Fruit fly (Drosophila melanogaster) whole organism, embryonic: ENCODE data around the gene CG46434.

ENCODE experiments used
- ATbp ChIP-seq: fragments of 200-800 bp; sonication (Bioruptor generic); optimal IDR thresholded peaks from 2 replicates; lab custom pipeline; 2017; ENCODE audit warnings: missing biosample characterization, mild to moderate bottlenecking, missing genetic modification characterization, missing genetic modification reagents
- Antp ChIP-seq: fragments of 200-800 bp; sonication (Bioruptor generic); optimal IDR thresholded peaks from 3 replicates; lab custom pipeline; 2016; ENCODE audit warnings: missing biosample characterization, missing genetic modification characterization
- Asciz ChIP-seq: fragments of 200-800 bp; sonication (Bioruptor generic); optimal IDR thresholded peaks from 2 replicates; lab custom pipeline; 2017; ENCODE audit warnings: missing biosample characterization, mild to moderate bottlenecking, missing genetic modification characterization, missing genetic modification reagents
- Atf3 ChIP-seq: fragments of 200-800 bp; sonication (Bioruptor generic); optimal IDR thresholded peaks from 3 replicates; lab custom pipeline; 2016; ENCODE audit warnings: missing biosample characterization, missing genetic modification characterization
- B-H2 ChIP-seq: fragments of 200-800 bp; sonication (Bioruptor generic); optimal IDR thresholded peaks from 2 replicates; lab custom pipeline; 2018; ENCODE audit warnings: missing biosample characterization, mild to moderate bottlenecking, missing genetic modification characterization
- Bdp1 ChIP-seq: fragments of 200-800 bp; sonication (Bioruptor generic); optimal IDR thresholded peaks from 3 replicates; lab custom pipeline; 2016; ENCODE audit warnings: missing biosample characterization, missing genetic modification characterization
- CG10431 ChIP-seq: fragments of 200-800 bp; sonication (Bioruptor generic); optimal IDR thresholded peaks from 3 replicates; lab custom pipeline; 2018; ENCODE audit warnings: missing biosample characterization, mild to moderate bottlenecking, missing genetic modification characterization
- CG10565 ChIP-seq: fragments of 200-800 bp; sonication (Bioruptor generic); optimal IDR thresholded peaks from 3 replicates; lab custom pipeline; 2016; ENCODE audit warnings: missing biosample characterization, mild to moderate bottlenecking, missing genetic modification characterization
- CG10979 ChIP-seq: fragments of 200-800 bp; sonication (Bioruptor generic); optimal IDR thresholded peaks from 2 replicates; lab custom pipeline; 2018; ENCODE audit warnings: missing biosample characterization, mild to moderate bottlenecking, missing genetic modification characterization, moderate library complexity
- CG11398 ChIP-seq: fragments of 200-800 bp; sonication (Bioruptor generic); optimal IDR thresholded peaks from 2 replicates; lab custom pipeline; 2016; ENCODE audit warnings: missing biosample characterization, missing genetic modification characterization
- CG13296 ChIP-seq: fragments of 200-800 bp; sonication (Bioruptor generic); optimal IDR thresholded peaks from 3 replicates; lab custom pipeline; 2018; ENCODE audit warnings: missing biosample characterization, mild to moderate bottlenecking, missing genetic modification characterization
- CG13424 ChIP-seq: fragments of 200-800 bp; sonication (Bioruptor generic); optimal IDR thresholded peaks from 2 replicates; lab custom pipeline; 2019; ENCODE audit warnings: missing biosample characterization, mild to moderate bottlenecking, missing genetic modification characterization, moderate library complexity
- CG15514 ChIP-seq: fragments of 200-800 bp; sonication (Bioruptor generic); optimal IDR thresholded peaks from 3 replicates; lab custom pipeline; 2017; ENCODE audit warnings: missing biosample characterization, missing genetic modification characterization, mild to moderate bottlenecking, moderate library complexity, missing genetic modification reagents
- CG1647 ChIP-seq: fragments of 200-800 bp; sonication (Bioruptor generic); optimal IDR thresholded peaks from 3 replicates; lab custom pipeline; 2016; ENCODE audit warnings: missing biosample characterization, missing genetic modification characterization
- CG3065 ChIP-seq: fragments of 200-800 bp; sonication (Bioruptor generic); optimal IDR thresholded peaks from 2 replicates; lab custom pipeline; 2016; ENCODE audit warnings: missing biosample characterization, missing genetic modification characterization
- CG42726 ChIP-seq: fragments of 200-800 bp; sonication (Bioruptor generic); IDR thresholded peaks from 2 replicates; pipeline ENCODE4 v1.3.6; 2022; ENCODE audit warnings: missing biosample characterization, missing genetic modification characterization; ENCODE audit not compliant: partially characterized antibody
- CG4328 ChIP-seq: fragments of 200-800 bp; sonication (Bioruptor generic); optimal IDR thresholded peaks from 3 replicates; lab custom pipeline; 2017; ENCODE audit warnings: missing biosample characterization, missing genetic modification reagents, missing genetic modification characterization
- CG4360 ChIP-seq: fragments of 200-800 bp; sonication (Bioruptor generic); IDR thresholded peaks from 2 replicates; pipeline ENCODE4 v1.3.6; 2022; ENCODE audit warnings: missing biosample characterization, missing genetic modification characterization
- CG5180 ChIP-seq: fragments of 200-800 bp; sonication (Bioruptor generic); optimal IDR thresholded peaks from 3 replicates; lab custom pipeline; 2017; ENCODE audit warnings: missing biosample characterization, missing genetic modification characterization, mild to moderate bottlenecking, moderate library complexity, missing genetic modification reagents
- CG7372 ChIP-seq: fragments of 200-800 bp; sonication (Bioruptor generic); IDR thresholded peaks from 2 replicates; pipeline ENCODE4 v1.3.6; 2022; ENCODE audit warnings: missing biosample characterization, missing genetic modification characterization
- CG9609 ChIP-seq: fragments of 200-800 bp; sonication (Bioruptor generic); optimal IDR thresholded peaks from 3 replicates; lab custom pipeline; 2016; ENCODE audit warnings: missing biosample characterization, missing genetic modification characterization
- D19A ChIP-seq: fragments of 200-800 bp; optimal IDR thresholded peaks from 3 replicates; lab custom pipeline; 2019; ENCODE audit warnings: missing biosample characterization, mild to moderate bottlenecking, missing genetic modification characterization, moderate library complexity
- Doc2 ChIP-seq: fragments of 200-800 bp; sonication (Bioruptor generic); IDR thresholded peaks from 2 replicates; pipeline ENCODE4 v1.3.6; 2022; ENCODE audit warnings: missing biosample characterization, missing genetic modification characterization
- Gug ChIP-seq: fragments of 200-800 bp; sonication (Bioruptor generic); IDR thresholded peaks from 4 replicates; pipeline ENCODE4 v1.3.6; 2022; ENCODE audit warnings: missing biosample characterization, missing genetic modification characterization
- HLHmδ ChIP-seq: fragments of 200-800 bp; sonication (Bioruptor generic); optimal IDR thresholded peaks from 2 replicates; lab custom pipeline; 2018; ENCODE audit warnings: missing biosample characterization, mild to moderate bottlenecking, missing genetic modification characterization, moderate library complexity
- Hr39 ChIP-seq: fragments of >200 bp; optimal IDR thresholded peaks from 2 replicates; lab custom pipeline; 2017
- Hr78 ChIP-seq, 2 experiments: fragments of 200-800 bp in 1 of 2; fragments of >200 bp in 1 of 2; sonication (Bioruptor generic) in 1 of 2; optimal IDR thresholded peaks; 2 replicates each; lab custom pipeline; 2017 to 2019; ENCODE audit warnings: missing biosample characterization in 2 of 2, missing genetic modification characterization in 2 of 2, mild to moderate bottlenecking in 1 of 2, moderate library complexity in 1 of 2
- Hsf ChIP-seq: fragments of 200-800 bp; sonication (Bioruptor generic); optimal IDR thresholded peaks from 3 replicates; lab custom pipeline; 2016; ENCODE audit warnings: missing biosample characterization, missing genetic modification characterization
- Meics ChIP-seq: fragments of 200-800 bp; sonication (Bioruptor generic); optimal IDR thresholded peaks from 2 replicates; lab custom pipeline; 2017; ENCODE audit warnings: missing biosample characterization, mild to moderate bottlenecking, missing genetic modification characterization
- NFAT ChIP-seq: fragments of 200-800 bp; sonication (Bioruptor generic); IDR thresholded peaks from 2 replicates; pipeline ENCODE4 v1.3.6; 2022; ENCODE audit warnings: missing biosample characterization, missing genetic modification characterization
- Nf-YB ChIP-seq: fragments of 200-800 bp; sonication (Bioruptor generic); optimal IDR thresholded peaks from 3 replicates; lab custom pipeline; 2019; ENCODE audit warnings: missing biosample characterization, mild to moderate bottlenecking, missing genetic modification characterization, moderate library complexity
- Oli ChIP-seq: fragments of 200-800 bp; sonication (Bioruptor generic); optimal IDR thresholded peaks from 2 replicates; lab custom pipeline; 2018; ENCODE audit warnings: missing biosample characterization, mild to moderate bottlenecking, missing genetic modification characterization, moderate library complexity
- Poxn ChIP-seq: fragments of 200-800 bp; sonication (Bioruptor generic); IDR thresholded peaks from 2 replicates; pipeline ENCODE4 v1.3.6; 2022; ENCODE audit warnings: missing biosample characterization, missing genetic modification characterization
- Rfx ChIP-seq: fragments of 200-800 bp; sonication (Bioruptor generic); IDR thresholded peaks from 2 replicates; pipeline ENCODE4 v1.3.6; 2022; ENCODE audit warnings: missing biosample characterization, missing genetic modification characterization
- Rx ChIP-seq: fragments of 200-800 bp; sonication (Bioruptor generic); IDR thresholded peaks from 2 replicates; pipeline ENCODE4 v1.3.6; 2022; ENCODE audit warnings: missing biosample characterization, missing genetic modification characterization
- Sry-β ChIP-seq: fragments of 200-800 bp; sonication (Bioruptor generic); optimal IDR thresholded peaks from 2 replicates; lab custom pipeline; 2018; ENCODE audit warnings: missing biosample characterization, mild to moderate bottlenecking, missing genetic modification characterization, moderate library complexity
- Ssrp ChIP-seq: fragments of 200-800 bp; sonication (Bioruptor generic); optimal IDR thresholded peaks from 2 replicates; lab custom pipeline; 2018; ENCODE audit warnings: missing biosample characterization, mild to moderate bottlenecking, missing genetic modification characterization, moderate library complexity
- aop ChIP-seq: fragments of 200-800 bp; sonication (Bioruptor generic); IDR thresholded peaks from 2 replicates; pipeline ENCODE4 v1.3.6; 2022; ENCODE audit warnings: missing biosample characterization, missing genetic modification characterization
- ara ChIP-seq: fragments of 200-800 bp; sonication (Bioruptor generic); IDR thresholded peaks from 2 replicates; pipeline ENCODE4 v1.3.6; 2022; ENCODE audit warnings: missing biosample characterization, missing genetic modification characterization
- corto ChIP-seq: fragments of 200-800 bp; sonication (Bioruptor generic); optimal IDR thresholded peaks from 2 replicates; lab custom pipeline; 2016; ENCODE audit warnings: missing biosample characterization, mild to moderate bottlenecking, missing genetic modification characterization, moderate library complexity
- dan ChIP-seq: fragments of 200-800 bp; sonication (Bioruptor generic); IDR thresholded peaks from 2 replicates; pipeline ENCODE4 v1.3.6; 2022; ENCODE audit warnings: missing biosample characterization, missing genetic modification characterization
- disco-r ChIP-seq: fragments of 200-800 bp; sonication (Bioruptor generic); optimal IDR thresholded peaks from 2 replicates; lab custom pipeline; 2016; ENCODE audit warnings: missing biosample characterization, missing genetic modification characterization
- dm ChIP-seq: fragments of 200-800 bp; sonication (Bioruptor generic); optimal IDR thresholded peaks from 3 replicates; lab custom pipeline; 2016; ENCODE audit warnings: missing biosample characterization, missing genetic modification characterization
- emc ChIP-seq: fragments of 200-800 bp; sonication (Bioruptor generic); optimal IDR thresholded peaks from 2 replicates; lab custom pipeline; 2016; ENCODE audit warnings: missing biosample characterization, missing genetic modification characterization
- ems ChIP-seq: fragments of 200-800 bp; sonication (Bioruptor generic); optimal IDR thresholded peaks from 3 replicates; lab custom pipeline; 2016; ENCODE audit warnings: missing biosample characterization, missing genetic modification characterization
- eyg ChIP-seq: fragments of 200-800 bp; sonication (Bioruptor generic); optimal IDR thresholded peaks from 3 replicates; lab custom pipeline; 2016; ENCODE audit warnings: missing biosample characterization, missing genetic modification characterization
- klu ChIP-seq: fragments of 200-800 bp; sonication (Bioruptor generic); IDR thresholded peaks from 2 replicates; pipeline ENCODE4 v1.3.6; 2022; ENCODE audit warnings: missing biosample characterization, missing genetic modification characterization
- pfk ChIP-seq: fragments of 200-800 bp; sonication (Bioruptor generic); optimal IDR thresholded peaks from 2 replicates; lab custom pipeline; 2018; ENCODE audit warnings: missing biosample characterization, mild to moderate bottlenecking, missing genetic modification characterization, moderate library complexity
- sens-2 ChIP-seq: fragments of 200-800 bp; sonication (Bioruptor generic); IDR thresholded peaks from 2 replicates; pipeline ENCODE4 v1.3.6; 2022; ENCODE audit warnings: missing biosample characterization, missing genetic modification characterization
- ssp ChIP-seq: fragments of 200-800 bp; sonication (Bioruptor generic); IDR thresholded peaks from 2 replicates; pipeline ENCODE4 v1.3.6; 2022; ENCODE audit warnings: missing biosample characterization, missing genetic modification characterization
- twi ChIP-seq: fragments of 200-800 bp; optimal IDR thresholded peaks from 2 replicates; lab custom pipeline; 2019; ENCODE audit warnings: missing biosample characterization, mild to moderate bottlenecking, missing genetic modification characterization, moderate library complexity
- zfh2 ChIP-seq: fragments of 200-800 bp; sonication (Bioruptor generic); optimal IDR thresholded peaks from 2 replicates; lab custom pipeline; 2016; ENCODE audit warnings: missing biosample characterization, missing genetic modification characterization

The CG46434 gene

dm6 chr3L:19585979-19586378 is 42.0 kb upstream of the CG46434 start, which contains the start of the genes CG9231 and CG9330 (continued):
- TF ChIP-seq Poxn (GFP tag; lab: Robert Waterston, UW) (no peak), Hsf (GFP tag; lab: Kevin White, UChicago) (peak; percentile 24), CG11398 (GFP tag; lab: Kevin White, UChicago) (no peak), ara (GFP tag; lab: Robert Waterston, UW) (no peak), CG15514 (GFP tag; lab: Kevin White, UChicago) (peak; percentile 50), Doc2 (no peak), ems (GFP tag; lab: Kevin White, UChicago) (peak; percentile 9), eyg (GFP tag; lab: Kevin White, UChicago) (no peak), Hr39 (no peak), Hr78 (GFP tag; optimal IDR thresholded peaks at IDR 0.05; lab: Kevin White, UChicago) (no peak), Bdp1 (no peak), dm (GFP tag; lab: Kevin White, UChicago) (no peak), zfh2 (no peak), HLHmδ (GFP tag; lab: Kevin White, UChicago) (no peak), B-H2 (no peak), Antp (no peak), CG4328 (GFP tag; lab: Kevin White, UChicago) (no peak), Sry-β (GFP tag; lab: Kevin White, UChicago) (no peak), Nf-YB (GFP tag; lab: Kevin White, UChicago) (no peak), Rfx (GFP tag; lab: Robert Waterston, UW) (no peak; the same call in 1 of the 2 replicates), CG1647 (GFP tag; lab: Kevin White, UChicago) (no peak), NFAT (GFP tag; lab: Robert Waterston, UW) (no peak), twi (tag; lab: Kevin White, UChicago) (no peak), CG7372 (GFP tag; lab: Robert Waterston, UW) (no peak), Asciz (GFP tag; lab: Kevin White, UChicago) (peak; percentile 10), sens-2 (GFP tag; lab: Robert Waterston, UW) (no peak), ATbp (GFP tag; lab: Kevin White, UChicago) (no peak), dan (GFP tag; lab: Robert Waterston, UW) (no peak), Ssrp (tag; lab: Kevin White, UChicago) (no peak), CG4360 (no peak), klu (GFP tag; lab: Robert Waterston, UW) (no peak), Rx (GFP tag; lab: Robert Waterston, UW) (no peak), CG3065 (GFP tag; lab: Kevin White, UChicago) (no peak), pfk (no peak), CG13424 (peak; percentile 16), CG10431 (GFP tag; lab: Kevin White, UChicago) (peak; percentile 65), Atf3 (GFP tag; lab: Kevin White, UChicago) (no peak), ssp (0 out of 2 replicates have a peak, but pooled peaks have one; percentile 25), Oli (no peak), CG10979 (tag; lab: Kevin White, UChicago) (no peak), CG42726 (GFP tag; lab: Robert Waterston, UW) (no peak), corto (GFP tag; lab: Kevin White, UChicago) (no peak), CG10565 (no peak), Meics (GFP tag; lab: Kevin White, UChicago) (peak; percentile 11), disco-r (GFP tag; lab: Kevin White, UChicago) (no peak), D19A (tag; lab: Kevin White, UChicago) (peak; percentile 48), Gug (GFP tag; lab: Robert Waterston, UW) (no peak), CG9609 (GFP tag; lab: Kevin White, UChicago) (no peak), emc (GFP tag; lab: Kevin White, UChicago) (no peak), CG13296 (GFP tag; lab: Kevin White, UChicago) (no peak), aop (GFP tag; lab: Robert Waterston, UW) (no peak), CG5180 (GFP tag; lab: Kevin White, UChicago) (no peak)
